Worm (Caenorhabditis elegans) whole organism, early embryonic: ENCODE data around the gene ech-2.

ENCODE experiments used
- B0310.2 ChIP-seq: sonication (generic microtip); optimal IDR thresholded peaks from 2 replicates; lab custom pipeline; 2016; ENCODE audit warnings: mild to moderate bottlenecking, missing genetic modification characterization, missing compliant biosample characterization
- F13C5.2 ChIP-seq: sonication (generic microtip); optimal IDR thresholded peaks from 2 replicates; lab custom pipeline; 2017; ENCODE audit warnings: mild to moderate bottlenecking, missing genetic modification characterization, inconsistent platforms, missing compliant biosample characterization
- aly-1 ChIP-seq: sonication (generic microtip); optimal IDR thresholded peaks from 2 replicates; lab custom pipeline; 2016; ENCODE audit warnings: missing genetic modification characterization, missing compliant biosample characterization
- ama-1 ChIP-seq: fragments of 150-350 bp; optimal IDR thresholded peaks from 2 replicates; lab custom pipeline; 2014
- ceh-13 ChIP-seq: fragments of 200-800 bp; sonication (Bioruptor generic); optimal IDR thresholded peaks from 2 replicates; lab custom pipeline; 2018; ENCODE audit warnings: mild to moderate bottlenecking, missing genetic modification characterization, missing compliant biosample characterization
- ceh-36 ChIP-seq: sonication (generic microtip); optimal IDR thresholded peaks from 2 replicates; lab custom pipeline; 2016; ENCODE audit warnings: missing genetic modification characterization, inconsistent platforms, missing compliant biosample characterization
- ets-7 ChIP-seq: sonication (generic microtip); optimal IDR thresholded peaks from 2 replicates; lab custom pipeline; 2016; ENCODE audit warnings: missing genotype, missing genetic modification characterization, missing compliant biosample characterization
- flt-1 ChIP-seq: fragments of 200-800 bp; sonication (Bioruptor generic); IDR thresholded peaks from 2 replicates; pipeline ENCODE4 v1.3.6; 2022; ENCODE audit warnings: missing genetic modification characterization, missing compliant biosample characterization
- hmbx-1 ChIP-seq: sonication (generic microtip); optimal IDR thresholded peaks from 2 replicates; lab custom pipeline; 2016; ENCODE audit warnings: mild to moderate bottlenecking, missing genetic modification characterization, missing compliant biosample characterization
- hnd-1 ChIP-seq: sonication (generic microtip); optimal IDR thresholded peaks from 2 replicates; lab custom pipeline; 2016; ENCODE audit warnings: missing genetic modification characterization, missing compliant biosample characterization
- pes-1 ChIP-seq: fragments of 200-800 bp; sonication (Bioruptor generic); IDR thresholded peaks from 2 replicates; pipeline ENCODE4 v1.3.6; 2022; ENCODE audit warnings: missing genetic modification reagents, missing genetic modification characterization, missing compliant biosample characterization
- scrt-1 ChIP-seq: fragments of 200-800 bp; sonication (Bioruptor generic); IDR thresholded peaks from 2 replicates; pipeline ENCODE4 v1.3.6; 2022; ENCODE audit warnings: missing genetic modification characterization, missing compliant biosample characterization
- tbx-11 ChIP-seq: fragments of 200-800 bp; sonication (Bioruptor generic); IDR thresholded peaks from 2 replicates; pipeline ENCODE4 v1.3.6; 2022; ENCODE audit warnings: missing genetic modification characterization, missing compliant biosample characterization
- tbx-37 ChIP-seq: fragments of 200-800 bp; sonication (Bioruptor generic); conservative IDR thresholded peaks from 2 replicates; pipeline ENCODE4 v1.3.6; 2022; ENCODE audit warnings: missing genetic modification reagents, missing genetic modification characterization, missing compliant biosample characterization

DNA sequence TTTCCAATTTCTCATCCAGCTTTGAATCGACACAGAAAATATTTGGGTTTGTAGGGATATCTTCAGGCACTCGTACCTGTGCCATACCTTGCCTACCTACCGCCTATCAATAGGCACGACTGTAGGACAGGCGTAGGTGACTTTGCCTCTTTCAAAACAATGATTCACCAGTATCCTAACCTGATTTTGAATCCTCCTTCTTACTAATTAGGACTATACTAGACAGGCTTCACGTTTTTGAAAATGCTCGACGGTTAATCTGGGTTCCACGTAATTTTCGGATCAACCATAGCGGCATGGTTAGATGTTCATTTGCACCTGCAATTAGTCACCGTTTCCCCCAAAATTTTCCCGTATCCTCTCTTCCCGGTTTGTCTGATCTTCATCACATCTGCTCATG, 12.3 kb upstream of the ech-2 start:
- TF ChIP-seq ama-1 (lab: Kevin White, UChicago) (no peak), tbx-11 (GFP tag; lab: Robert Waterston, UW) (no peak), hmbx-1 (tag; lab: Kevin White, UChicago) (no peak), ceh-36 (tag; lab: Kevin White, UChicago) (no peak), flt-1 (no peak), pes-1 (GFP tag; lab: Robert Waterston, UW) (no peak), B0310.2 (no peak), hnd-1 (tag; lab: Kevin White, UChicago) (no peak), ceh-13 (GFP tag; lab: Kevin White, UChicago) (no peak), F13C5.2 (tag; lab: Kevin White, UChicago) (no peak), scrt-1 (GFP tag; lab: Robert Waterston, UW) (no peak), tbx-37 (GFP tag; lab: Robert Waterston, UW) (no peak), ets-7 (tag; lab: Kevin White, UChicago) (no peak), aly-1 (tag; lab: Kevin White, UChicago) (no peak)
